Fruit fly (Drosophila melanogaster) whole organism, adult: ENCODE results near the gene GXIVsPLA2.

ENCODE experiments used
- CG1620 ChIP-seq: fragments of 200-800 bp; sonication (Bioruptor generic); optimal IDR thresholded peaks from 2 replicates; lab custom pipeline; 2016; ENCODE audit warnings: missing biosample characterization, missing genetic modification characterization
- kay ChIP-seq: fragments of 200-800 bp; sonication (Bioruptor generic); peaks from one replicate; lab custom pipeline; 2016; ENCODE audit warnings: missing biosample characterization, missing genetic modification characterization, borderline replicate concordance
- tj ChIP-seq: fragments of 200-800 bp; sonication (Bioruptor generic); optimal IDR thresholded peaks from 3 replicates; lab custom pipeline; 2017; ENCODE audit warnings: missing biosample characterization, mild to moderate bottlenecking, missing genetic modification characterization, moderate library complexity

DNA sequence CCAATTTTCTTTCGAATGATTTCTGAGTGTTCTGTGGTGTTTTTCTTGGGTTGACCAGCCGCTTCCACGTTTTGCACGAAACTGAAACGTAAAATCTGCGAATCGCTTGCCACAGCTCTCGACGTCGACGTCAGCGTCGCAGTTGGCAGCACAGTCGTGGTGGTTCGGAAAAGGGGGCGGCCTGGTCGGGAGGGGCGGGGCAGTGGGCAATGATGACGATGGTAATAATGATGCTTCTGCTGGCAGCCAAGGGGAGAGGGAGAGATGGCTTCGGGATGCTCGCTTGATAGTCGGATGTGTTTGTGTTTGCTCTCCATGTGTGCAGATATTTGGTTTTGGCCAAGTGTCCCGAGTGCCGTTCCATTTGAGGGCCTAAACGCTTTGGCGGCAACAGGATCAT, 2.0 kb upstream of the GXIVsPLA2 start:
- TF ChIP-seq kay (GFP tag; lab: Kevin White, UChicago), result no peak
- no peak for TF ChIP-seq tj (GFP tag; lab: Kevin White, UChicago)
- TF ChIP-seq CG1620 (GFP tag; lab: Kevin White, UChicago), result no peak
